Worm (Caenorhabditis elegans) whole organism, L4 larva: ENCODE data around the gene B0524.2.

Source experiments
- F10B5.3 ChIP-seq: sonication (generic microtip); optimal IDR thresholded peaks from 2 replicates; lab custom pipeline; 2016; ENCODE audit warnings: mild to moderate bottlenecking, missing genetic modification characterization, missing compliant biosample characterization
- F49E8.2 ChIP-seq: sonication (generic microtip); optimal IDR thresholded peaks from 2 replicates; lab custom pipeline; 2016; ENCODE audit warnings: missing compliant biosample characterization, mild to moderate bottlenecking, missing genetic modification characterization, borderline replicate concordance
- R02D3.7 ChIP-seq: fragments of 150-350 bp; sonication (generic microtip); optimal IDR thresholded peaks from 3 replicates; lab custom pipeline; 2014; ENCODE audit warnings: missing biosample characterization, missing genetic modification characterization
- Y105C5A.15 ChIP-seq: fragments of 200-800 bp; sonication (Bioruptor generic); IDR thresholded peaks from 2 replicates; pipeline ENCODE4 v1.3.6; 2022; ENCODE audit warnings: missing genetic modification characterization, missing compliant biosample characterization
- Y48G9A.11 ChIP-seq: fragments of 200-800 bp; sonication (Bioruptor generic); IDR thresholded peaks from 2 replicates; pipeline ENCODE4 v1.3.6; 2022; ENCODE audit warnings: missing genetic modification reagents, missing genetic modification characterization, missing compliant biosample characterization
- Y5F2A.4 ChIP-seq: fragments of 200-800 bp; sonication (Bioruptor generic); optimal IDR thresholded peaks from 2 replicates; lab custom pipeline; 2018; ENCODE audit warnings: mild to moderate bottlenecking, missing genetic modification characterization, missing compliant biosample characterization
- ZK337.2 ChIP-seq: fragments of 200-800 bp; sonication (Bioruptor generic); IDR thresholded peaks from 2 replicates; pipeline ENCODE4 v1.3.6; 2022; ENCODE audit warnings: missing genetic modification reagents, missing genetic modification characterization, missing compliant biosample characterization
- ZK546.5 ChIP-seq, 2 experiments: sonication (generic microtip); optimal IDR thresholded peaks; 2 replicates each; lab custom pipeline; 2017; ENCODE audit warnings: missing biosample characterization in 2 of 2, missing genetic modification characterization in 2 of 2
- aha-1 ChIP-seq: fragments of 150-350 bp; peaks from one replicate; lab custom pipeline; 2014; ENCODE audit warnings: missing biosample characterization, missing genetic modification characterization
- ama-1 ChIP-seq: fragments of 150-350 bp; optimal IDR thresholded peaks from 2 replicates; lab custom pipeline; 2014; ENCODE audit warnings: inconsistent platforms, mixed read lengths
- ceh-44 ChIP-seq: fragments of 200-800 bp; sonication (Bioruptor generic); IDR thresholded peaks from 2 replicates; pipeline ENCODE4 v1.3.6; 2022; ENCODE audit warnings: missing genetic modification reagents, missing genetic modification characterization, missing compliant biosample characterization
- ceh-82 ChIP-seq: sonication (generic microtip); optimal IDR thresholded peaks from 2 replicates; lab custom pipeline; 2017; ENCODE audit warnings: missing biosample characterization, missing genetic modification characterization
- daf-12 ChIP-seq: fragments of 150-350 bp; optimal IDR thresholded peaks from 2 replicates; lab custom pipeline; 2014; ENCODE audit warnings: missing biosample characterization, missing genetic modification reagents, missing genetic modification characterization
- daf-19 ChIP-seq: fragments of 200-800 bp; sonication (Bioruptor generic); conservative IDR thresholded peaks from 2 replicates; pipeline ENCODE4 v1.3.6; 2022; ENCODE audit warnings: missing genetic modification characterization, missing compliant biosample characterization
- daf-8 ChIP-seq: fragments of 200-800 bp; sonication (Bioruptor generic); IDR thresholded peaks from 2 replicates; pipeline ENCODE4 v1.3.6; 2022; ENCODE audit warnings: missing genetic modification characterization, missing compliant biosample characterization
- dmd-8 ChIP-seq: fragments of 200-800 bp; sonication (Bioruptor generic); IDR thresholded peaks from 2 replicates; pipeline ENCODE4 v1.3.6; 2022; ENCODE audit warnings: missing genetic modification characterization, missing compliant biosample characterization
- dve-1 ChIP-seq: sonication (generic microtip); optimal IDR thresholded peaks from 2 replicates; lab custom pipeline; 2017; ENCODE audit warnings: antibody characterized with exemption, mild to moderate bottlenecking, missing genetic modification characterization, missing compliant biosample characterization; ENCODE audit not compliant: insufficient read depth
- egl-43 ChIP-seq: fragments of 200-800 bp; sonication (Bioruptor generic); IDR thresholded peaks from 2 replicates; pipeline ENCODE4 v1.3.6; 2022; ENCODE audit warnings: missing genetic modification reagents, missing genetic modification characterization, missing compliant biosample characterization
- fkh-10 ChIP-seq: fragments of 150-350 bp; optimal IDR thresholded peaks from 2 replicates; lab custom pipeline; 2014; ENCODE audit warnings: missing biosample characterization, missing genetic modification reagents, missing genetic modification characterization
- gei-8 ChIP-seq: fragments of 200-800 bp; sonication (Bioruptor generic); optimal IDR thresholded peaks from 2 replicates; lab custom pipeline; 2018; ENCODE audit warnings: mild to moderate bottlenecking, missing genetic modification characterization, missing compliant biosample characterization
- hlh-11 ChIP-seq: fragments of 200-800 bp; sonication (Bioruptor generic); optimal IDR thresholded peaks from 2 replicates; lab custom pipeline; 2018; ENCODE audit warnings: mild to moderate bottlenecking, missing genetic modification characterization, missing compliant biosample characterization
- hmg-1.1 ChIP-seq: fragments of 200-800 bp; sonication (Bioruptor generic); IDR thresholded peaks from 2 replicates; pipeline ENCODE4 v1.3.6; 2022; ENCODE audit warnings: missing genetic modification reagents, missing genetic modification characterization, missing compliant biosample characterization
- lim-7 ChIP-seq: fragments of 200-800 bp; sonication (Bioruptor generic); IDR thresholded peaks from 2 replicates; pipeline ENCODE4 v1.3.6; 2022; ENCODE audit warnings: missing genetic modification characterization, missing compliant biosample characterization
- lin-1 ChIP-seq: fragments of 200-800 bp; sonication (Bioruptor generic); IDR thresholded peaks from 2 replicates; pipeline ENCODE4 v1.3.6; 2022; ENCODE audit warnings: missing genetic modification reagents, missing genetic modification characterization, missing compliant biosample characterization
- lin-15B ChIP-seq: fragments of 150-350 bp; sonication (generic microtip); optimal IDR thresholded peaks from 3 replicates; lab custom pipeline; 2014; ENCODE audit warnings: missing biosample characterization, missing genetic modification characterization
- lin-29 ChIP-seq: fragments of 200-800 bp; sonication (Bioruptor generic); IDR thresholded peaks from 2 replicates; pipeline ENCODE4 v1.3.6; 2022; ENCODE audit warnings: missing genetic modification reagents, missing genetic modification characterization, missing compliant biosample characterization
- lin-38 ChIP-seq: fragments of 200-800 bp; sonication (Bioruptor generic); IDR thresholded peaks from 2 replicates; pipeline ENCODE4 v1.3.6; 2022; ENCODE audit warnings: missing genetic modification reagents, missing genetic modification characterization, missing compliant biosample characterization
- lsy-2 ChIP-seq, 2 experiments: fragments of 150-350 bp in 1 of 2; sonication (generic microtip) in 1 of 2; optimal IDR thresholded peaks; 2 replicates each; lab custom pipeline; 2014 to 2017; ENCODE audit warnings: missing biosample characterization in 2 of 2, missing genetic modification characterization in 2 of 2
- madf-9 ChIP-seq: fragments of 200-800 bp; sonication (Bioruptor generic); conservative IDR thresholded peaks from 2 replicates; pipeline ENCODE4 v1.3.6; 2022; ENCODE audit warnings: missing genetic modification reagents, missing genetic modification characterization, missing compliant biosample characterization
- mes-2 ChIP-seq: sonication (generic microtip); optimal IDR thresholded peaks from 2 replicates; lab custom pipeline; 2016; ENCODE audit warnings: missing genotype, mild to moderate bottlenecking, missing genetic modification characterization, missing compliant biosample characterization; ENCODE audit not compliant: poor library complexity, severe bottlenecking
- nhr-10 ChIP-seq: fragments of 150-350 bp; optimal IDR thresholded peaks from 2 replicates; lab custom pipeline; 2014; ENCODE audit warnings: missing biosample characterization, missing genetic modification characterization
- nhr-25 ChIP-seq: sonication (generic microtip); optimal IDR thresholded peaks from 2 replicates; lab custom pipeline; 2017; ENCODE audit warnings: missing genetic modification characterization, mild to moderate bottlenecking, missing compliant biosample characterization, antibody characterized with exemption, moderate library complexity, borderline replicate concordance; ENCODE audit not compliant: insufficient read depth
- nhr-28 ChIP-seq: fragments of 150-350 bp; optimal IDR thresholded peaks from 2 replicates; lab custom pipeline; 2014; ENCODE audit warnings: missing biosample characterization, missing genetic modification characterization
- nhr-41 ChIP-seq: fragments of 200-800 bp; sonication (Bioruptor generic); IDR thresholded peaks from 2 replicates; pipeline ENCODE4 v1.3.6; 2022; ENCODE audit warnings: missing genetic modification reagents, missing genetic modification characterization, missing compliant biosample characterization
- nhr-42 ChIP-seq: fragments of 200-800 bp; sonication (Bioruptor generic); IDR thresholded peaks from 2 replicates; pipeline ENCODE4 v1.3.6; 2022; ENCODE audit warnings: missing genetic modification characterization, missing compliant biosample characterization
- nhr-48 ChIP-seq: sonication (generic microtip); optimal IDR thresholded peaks from 2 replicates; lab custom pipeline; 2016; ENCODE audit warnings: mild to moderate bottlenecking, missing genetic modification characterization, missing compliant biosample characterization
- nhr-6 ChIP-seq: fragments of 150-350 bp; optimal IDR thresholded peaks from 2 replicates; lab custom pipeline; 2014; ENCODE audit warnings: missing biosample characterization, missing genetic modification characterization
- nhr-77 ChIP-seq: fragments of 150-350 bp; optimal IDR thresholded peaks from 2 replicates; lab custom pipeline; 2014; ENCODE audit warnings: missing biosample characterization, missing genetic modification characterization
- sdz-12 ChIP-seq: fragments of 200-800 bp; sonication (Bioruptor generic); optimal IDR thresholded peaks from 2 replicates; lab custom pipeline; 2018; ENCODE audit warnings: mild to moderate bottlenecking, missing genetic modification characterization, missing compliant biosample characterization
- snpc-4 ChIP-seq: fragments of 150-350 bp; optimal IDR thresholded peaks from 2 replicates; lab custom pipeline; 2014; ENCODE audit warnings: missing biosample characterization, missing genetic modification characterization
- spr-3 ChIP-seq: fragments of 200-800 bp; sonication (Bioruptor generic); optimal IDR thresholded peaks from 2 replicates; lab custom pipeline; 2018; ENCODE audit warnings: mild to moderate bottlenecking, missing genetic modification characterization, missing compliant biosample characterization
- tra-1 ChIP-seq: fragments of 200-800 bp; sonication (Bioruptor generic); IDR thresholded peaks from 2 replicates; pipeline ENCODE4 v1.3.6; 2022; ENCODE audit warnings: missing genetic modification reagents, missing genetic modification characterization, missing compliant biosample characterization
- unc-39 ChIP-seq: sonication (generic microtip); optimal IDR thresholded peaks from 2 replicates; lab custom pipeline; 2017; ENCODE audit warnings: missing biosample characterization, missing genetic modification characterization
- unc-62 ChIP-seq, 3 experiments: fragments of 150-350 bp in 1 of 3; sonication (generic microtip); optimal IDR thresholded peaks in 2 of 3; peaks in 1 of 3; 1 replicate in 1 of 3; 2 replicates in 2 of 3; lab custom pipeline; 2014 to 2017; ENCODE audit warnings: missing biosample characterization in 3 of 3, missing genetic modification characterization in 3 of 3, missing genetic modification reagents in 3 of 3, missing genotype in 1 of 3
- vab-7 ChIP-seq: fragments of 200-800 bp; sonication (Bioruptor generic); IDR thresholded peaks from 2 replicates; pipeline ENCODE4 v1.3.6; 2022; ENCODE audit warnings: missing genetic modification reagents, missing genetic modification characterization, missing compliant biosample characterization
- zag-1 ChIP-seq: fragments of 150-350 bp; optimal IDR thresholded peaks from 2 replicates; lab custom pipeline; 2014; ENCODE audit warnings: missing biosample characterization, missing genetic modification characterization
- zip-11 ChIP-seq: fragments of 200-800 bp; sonication (Bioruptor generic); IDR thresholded peaks from 2 replicates; pipeline ENCODE4 v1.3.6; 2022; ENCODE audit warnings: missing genetic modification characterization, missing compliant biosample characterization
- zip-2 ChIP-seq: fragments of 150-350 bp; optimal IDR thresholded peaks from 2 replicates; lab custom pipeline; 2014; ENCODE audit warnings: missing biosample characterization, missing genetic modification characterization
- ztf-11 ChIP-seq: fragments of 150-350 bp; optimal IDR thresholded peaks from 2 replicates; lab custom pipeline; 2014; ENCODE audit warnings: missing biosample characterization, missing genetic modification characterization

B0524.2 gene

ce11 chrIII:1923419-1924318 is 29.8 kb downstream of the B0524.2 start (continued):
- no peak for TF ChIP-seq Y48G9A.11 (GFP tag; lab: Robert Waterston, UW)
- peak; percentile 88 for TF ChIP-seq nhr-25 (tag; lab: Kevin White, UChicago)
- no peak for TF ChIP-seq R02D3.7
- no peak for TF ChIP-seq Y105C5A.15 (GFP tag; lab: Robert Waterston, UW)
- TF ChIP-seq ama-1, result no peak
- TF ChIP-seq gei-8 (GFP tag; lab: Kevin White, UChicago), result peak; percentile 98
- peak; percentile 99 for TF ChIP-seq hlh-11 (tag; lab: Kevin White, UChicago)
- TF ChIP-seq aha-1 (tag; lab: Kevin White, UChicago), result peak; percentile 99
- no peak for TF ChIP-seq F49E8.2
- peak; percentile 56; the same call in 1 of the 2 replicates for TF ChIP-seq lin-1 (GFP tag; lab: Robert Waterston, UW)
- TF ChIP-seq zip-11 (GFP tag; lab: Robert Waterston, UW), result no peak
- peak; percentile 88 for TF ChIP-seq hmg-1.1 (GFP tag; lab: Robert Waterston, UW)
- no peak for TF ChIP-seq snpc-4
- TF ChIP-seq daf-8 (GFP tag; lab: Robert Waterston, UW), result no peak
- peak in 1 of 2 experiments; percentile 100 for TF ChIP-seq unc-62 (GFP tag; optimal IDR thresholded peaks at IDR 0.05 in 1 of 2; lab: Kevin White, UChicago)
- TF ChIP-seq unc-62 (tag; optimal IDR thresholded peaks at IDR 0.05; lab: Kevin White, UChicago), result no peak
- no peak for TF ChIP-seq ceh-82 (tag; lab: Kevin White, UChicago)
- no peak for TF ChIP-seq ceh-44 (GFP tag; lab: Robert Waterston, UW)
- 0 out of 2 replicates have a peak, but pooled peaks have one; percentile 49 for TF ChIP-seq nhr-42
- peak; percentile 88 for TF ChIP-seq tra-1
- TF ChIP-seq nhr-6 (tag; lab: Kevin White, UChicago), result no peak
- peak; percentile 69 for TF ChIP-seq mes-2
- TF ChIP-seq spr-3 (GFP tag; lab: Kevin White, UChicago), result peak; percentile 31
- TF ChIP-seq vab-7 (GFP tag; lab: Robert Waterston, UW), result peak; percentile 73
- peak; percentile 80 for TF ChIP-seq egl-43 (GFP tag; lab: Robert Waterston, UW)
- TF ChIP-seq daf-19 (GFP tag; lab: Robert Waterston, UW), result no peak
- TF ChIP-seq nhr-77 (tag; lab: Kevin White, UChicago), result no peak
- no peak for TF ChIP-seq lin-15B (tag; lab: Kevin White, UChicago)
- TF ChIP-seq nhr-41 (GFP tag; lab: Robert Waterston, UW), result no peak
- peak; percentile 69 for TF ChIP-seq nhr-10 (tag; lab: Kevin White, UChicago)
- TF ChIP-seq zip-2 (tag; lab: Kevin White, UChicago), result no peak
- peak; percentile 59 for TF ChIP-seq lin-38
- no peak for TF ChIP-seq ztf-11 (tag; lab: Kevin White, UChicago)
- no peak for TF ChIP-seq F10B5.3 (tag; lab: Kevin White, UChicago)
- no peak for TF ChIP-seq sdz-12
- peak; percentile 65 for TF ChIP-seq dve-1
- TF ChIP-seq ZK337.2 (GFP tag; lab: Robert Waterston, UW), result no peak
- TF ChIP-seq lsy-2 (tag; optimal IDR thresholded peaks at IDR 0.05; lab: Kevin White, UChicago), result peak; percentile 64 to 83
- peak; percentile 88 for TF ChIP-seq madf-9 (GFP tag; lab: Robert Waterston, UW)
- no peak for TF ChIP-seq Y5F2A.4
- peak; percentile 91 for TF ChIP-seq fkh-10 (GFP tag; lab: Kevin White, UChicago)
- TF ChIP-seq dmd-8 (GFP tag; lab: Robert Waterston, UW), result no peak
- TF ChIP-seq nhr-48 (tag; lab: Kevin White, UChicago), result peak; percentile 94
- peak; percentile 86 for TF ChIP-seq lin-29 (GFP tag; lab: Robert Waterston, UW)
- no peak for TF ChIP-seq ZK546.5 (tag; optimal IDR thresholded peaks at IDR 0.05; lab: Kevin White, UChicago)
- TF ChIP-seq lim-7, result no peak
- peak; percentile 38 for TF ChIP-seq zag-1 (tag; lab: Kevin White, UChicago)
- no peak for TF ChIP-seq daf-12 (tag; lab: Kevin White, UChicago)
- no peak for TF ChIP-seq unc-39 (tag; lab: Kevin White, UChicago)
- TF ChIP-seq nhr-28, result peak; percentile 81
